Fruit fly (Drosophila melanogaster) whole organism, embryonic: Measurements from ENCODE around the gene ckd.

Experiments used
- Atf6 ChIP-seq: fragments of 200-800 bp; sonication (Bioruptor generic); IDR thresholded peaks from 2 replicates; pipeline ENCODE4 v1.3.6; 2022; ENCODE audit warnings: missing biosample characterization, missing genetic modification characterization
- CG10209 ChIP-seq: fragments of 200-800 bp; sonication (Bioruptor generic); optimal IDR thresholded peaks from 3 replicates; lab custom pipeline; 2017; ENCODE audit warnings: missing biosample characterization, mild to moderate bottlenecking, missing genetic modification characterization, missing genetic modification reagents
- CG10565 ChIP-seq: fragments of 200-800 bp; sonication (Bioruptor generic); optimal IDR thresholded peaks from 3 replicates; lab custom pipeline; 2016; ENCODE audit warnings: missing biosample characterization, mild to moderate bottlenecking, missing genetic modification characterization
- CG11560 ChIP-seq: fragments of 200-800 bp; sonication (Bioruptor generic); IDR thresholded peaks from 3 replicates; pipeline ENCODE4 v1.3.6; 2022; ENCODE audit warnings: missing biosample characterization, missing genetic modification characterization
- CG15514 ChIP-seq: fragments of 200-800 bp; sonication (Bioruptor generic); optimal IDR thresholded peaks from 3 replicates; lab custom pipeline; 2017; ENCODE audit warnings: missing biosample characterization, missing genetic modification characterization, mild to moderate bottlenecking, moderate library complexity, missing genetic modification reagents
- CG17385 ChIP-seq: fragments of 200-800 bp; sonication (Bioruptor generic); optimal IDR thresholded peaks from 3 replicates; lab custom pipeline; 2018; ENCODE audit warnings: missing biosample characterization, mild to moderate bottlenecking, missing genetic modification characterization
- CG18262 ChIP-seq: fragments of 200-800 bp; optimal IDR thresholded peaks from 3 replicates; lab custom pipeline; 2019; ENCODE audit warnings: missing biosample characterization, mild to moderate bottlenecking, missing genetic modification characterization, moderate library complexity
- CG2678 ChIP-seq: fragments of 200-800 bp; sonication (Bioruptor generic); optimal IDR thresholded peaks from 3 replicates; lab custom pipeline; 2019; ENCODE audit warnings: missing biosample characterization, mild to moderate bottlenecking, missing genetic modification characterization, moderate library complexity
- CG32532 ChIP-seq: fragments of 200-800 bp; sonication (Bioruptor generic); IDR thresholded peaks from 2 replicates; pipeline ENCODE4 v1.3.6; 2022; ENCODE audit warnings: missing biosample characterization, missing genetic modification characterization
- CG3281 ChIP-seq: fragments of 200-800 bp; sonication (Bioruptor generic); optimal IDR thresholded peaks from 3 replicates; lab custom pipeline; 2017; ENCODE audit warnings: missing biosample characterization, mild to moderate bottlenecking, missing genetic modification characterization
- CG43689 ChIP-seq: fragments of 200-800 bp; sonication (Bioruptor generic); IDR thresholded peaks from 2 replicates; pipeline ENCODE4 v1.3.6; 2022; ENCODE audit warnings: missing biosample characterization, missing genetic modification characterization
- CG7271 ChIP-seq: fragments of 200-800 bp; sonication (Bioruptor generic); optimal IDR thresholded peaks from 2 replicates; lab custom pipeline; 2018; ENCODE audit warnings: missing biosample characterization, mild to moderate bottlenecking, missing genetic modification characterization, moderate library complexity
- CG7357 ChIP-seq: fragments of 200-800 bp; sonication (Bioruptor generic); IDR thresholded peaks from 3 replicates; pipeline ENCODE4 v1.3.6; 2022; ENCODE audit warnings: missing biosample characterization, missing genetic modification characterization
- CG8359 ChIP-seq: fragments of 200-800 bp; sonication (Bioruptor generic); optimal IDR thresholded peaks from 2 replicates; lab custom pipeline; 2017; ENCODE audit warnings: missing biosample characterization, mild to moderate bottlenecking, missing genetic modification characterization, borderline replicate concordance
- CG9437 ChIP-seq: fragments of 200-800 bp; sonication (Bioruptor generic); optimal IDR thresholded peaks from 2 replicates; lab custom pipeline; 2018; ENCODE audit warnings: missing biosample characterization, mild to moderate bottlenecking, missing genetic modification characterization
- CrebB ChIP-seq: fragments of 200-800 bp; sonication (Bioruptor generic); optimal IDR thresholded peaks from 3 replicates; lab custom pipeline; 2018; ENCODE audit warnings: missing biosample characterization, mild to moderate bottlenecking, missing genetic modification characterization
- D19B ChIP-seq: fragments of 200-800 bp; sonication (Bioruptor generic); optimal IDR thresholded peaks from 2 replicates; lab custom pipeline; 2017; ENCODE audit warnings: missing biosample characterization, mild to moderate bottlenecking, missing genetic modification characterization
- Dek ChIP-seq: fragments of 200-800 bp; sonication (Bioruptor generic); optimal IDR thresholded peaks from 3 replicates; lab custom pipeline; 2019; ENCODE audit warnings: missing biosample characterization, mild to moderate bottlenecking, missing genetic modification characterization, moderate library complexity
- ERR ChIP-seq: fragments of 200-800 bp; sonication (Bioruptor generic); optimal IDR thresholded peaks from 2 replicates; lab custom pipeline; 2016; ENCODE audit warnings: missing biosample characterization, missing genetic modification characterization
- Fer3 ChIP-seq: fragments of 200-800 bp; sonication (Bioruptor generic); optimal IDR thresholded peaks from 2 replicates; lab custom pipeline; 2018; ENCODE audit warnings: missing biosample characterization, mild to moderate bottlenecking, missing genetic modification characterization, moderate library complexity
- H15 ChIP-seq: fragments of 200-800 bp; sonication (Bioruptor generic); IDR thresholded peaks from 3 replicates; pipeline ENCODE4 v1.3.6; 2022; ENCODE audit warnings: missing biosample characterization, missing genetic modification characterization
- HLHmδ ChIP-seq: fragments of 200-800 bp; sonication (Bioruptor generic); optimal IDR thresholded peaks from 2 replicates; lab custom pipeline; 2018; ENCODE audit warnings: missing biosample characterization, mild to moderate bottlenecking, missing genetic modification characterization, moderate library complexity
- HmgZ ChIP-seq: fragments of 200-800 bp; sonication (Bioruptor generic); optimal IDR thresholded peaks from 2 replicates; lab custom pipeline; 2018; ENCODE audit warnings: missing biosample characterization, mild to moderate bottlenecking, missing genetic modification characterization
- Mad ChIP-seq: fragments of 200-800 bp; sonication (Bioruptor generic); optimal IDR thresholded peaks from 2 replicates; lab custom pipeline; 2016; ENCODE audit warnings: missing biosample characterization, missing genetic modification characterization
- Optix ChIP-seq: fragments of 200-800 bp; sonication (Bioruptor generic); IDR thresholded peaks from 3 replicates; pipeline ENCODE4 v1.3.6; 2022; ENCODE audit warnings: missing biosample characterization, missing genetic modification characterization
- Sox102F ChIP-seq: fragments of 200-800 bp; sonication (Bioruptor generic); optimal IDR thresholded peaks from 2 replicates; lab custom pipeline; 2018; ENCODE audit warnings: missing biosample characterization, mild to moderate bottlenecking, missing genetic modification characterization, moderate library complexity
- Ssrp ChIP-seq: fragments of 200-800 bp; sonication (Bioruptor generic); optimal IDR thresholded peaks from 2 replicates; lab custom pipeline; 2018; ENCODE audit warnings: missing biosample characterization, mild to moderate bottlenecking, missing genetic modification characterization, moderate library complexity
- Xrp1 ChIP-seq: fragments of 200-800 bp; sonication (Bioruptor generic); IDR thresholded peaks from 2 replicates; pipeline ENCODE4 v1.3.6; 2022; ENCODE audit warnings: missing biosample characterization, missing genetic modification characterization
- ac ChIP-seq: fragments of 200-800 bp; sonication (Bioruptor generic); optimal IDR thresholded peaks from 3 replicates; lab custom pipeline; 2017; ENCODE audit warnings: missing biosample characterization, mild to moderate bottlenecking, missing genetic modification characterization
- crp ChIP-seq, 2 experiments: fragments of 200-800 bp; sonication (Bioruptor generic); optimal IDR thresholded peaks; 2 replicates in 1 of 2; 3 replicates in 1 of 2; lab custom pipeline; 2017; ENCODE audit warnings: missing biosample characterization in 2 of 2, missing genetic modification characterization in 2 of 2, mild to moderate bottlenecking in 1 of 2, moderate library complexity in 1 of 2
- dm ChIP-seq: fragments of 200-800 bp; sonication (Bioruptor generic); optimal IDR thresholded peaks from 3 replicates; lab custom pipeline; 2016; ENCODE audit warnings: missing biosample characterization, missing genetic modification characterization
- ems ChIP-seq: fragments of 200-800 bp; sonication (Bioruptor generic); optimal IDR thresholded peaks from 3 replicates; lab custom pipeline; 2016; ENCODE audit warnings: missing biosample characterization, missing genetic modification characterization
- eve ChIP-seq, 2 experiments: fragments of >200 bp; optimal IDR thresholded peaks; 2 replicates each; lab custom pipeline; 2017; ENCODE audit warnings: missing biosample characterization in 2 of 2, missing genetic modification characterization in 2 of 2
- ewg ChIP-seq: fragments of 200-800 bp; sonication (Bioruptor generic); optimal IDR thresholded peaks from 3 replicates; lab custom pipeline; 2017; ENCODE audit warnings: mild to moderate bottlenecking, missing biosample characterization, missing genetic modification reagents, missing genetic modification characterization
- fd102C ChIP-seq: fragments of 200-800 bp; sonication (Bioruptor generic); optimal IDR thresholded peaks from 2 replicates; lab custom pipeline; 2018; ENCODE audit warnings: missing biosample characterization, mild to moderate bottlenecking, missing genetic modification characterization, moderate library complexity
- hb ChIP-seq: fragments of 200-800 bp; sonication (Bioruptor generic); IDR thresholded peaks from 3 replicates; pipeline ENCODE4 v1.3.6; 2022; ENCODE audit warnings: missing biosample characterization, missing genetic modification characterization; ENCODE audit not compliant: partially characterized antibody
- kni ChIP-seq: fragments of 200-800 bp; sonication (Bioruptor generic); optimal IDR thresholded peaks from 3 replicates; lab custom pipeline; 2017; ENCODE audit warnings: mild to moderate bottlenecking, missing biosample characterization, missing genetic modification reagents, missing genetic modification characterization
- luna ChIP-seq: fragments of 200-800 bp; sonication (Bioruptor generic); optimal IDR thresholded peaks from 2 replicates; lab custom pipeline; 2016; ENCODE audit warnings: missing biosample characterization, missing genetic modification characterization
- nmo ChIP-seq: fragments of 200-800 bp; sonication (Bioruptor generic); optimal IDR thresholded peaks from 2 replicates; lab custom pipeline; 2018; ENCODE audit warnings: missing biosample characterization, mild to moderate bottlenecking, missing genetic modification characterization, moderate library complexity
- prd ChIP-seq, 3 experiments: fragments of >200 bp in 2 of 3; fragments of 200-800 bp in 1 of 3; sonication (Bioruptor generic) in 1 of 3; optimal IDR thresholded peaks in 2 of 3; IDR thresholded peaks in 1 of 3; 2 replicates in 2 of 3; 3 replicates in 1 of 3; pipeline versions ENCODE4 v1.3.6 to Lab custom; 2017 to 2022; ENCODE audit warnings: missing biosample characterization in 1 of 3, missing genetic modification characterization in 1 of 3
- pzg ChIP-seq: fragments of 200-800 bp; sonication (Bioruptor generic); optimal IDR thresholded peaks from 3 replicates; lab custom pipeline; 2018; ENCODE audit warnings: missing biosample characterization, mild to moderate bottlenecking, missing genetic modification characterization, moderate library complexity
- rib ChIP-seq: fragments of 200-800 bp; sonication (Bioruptor generic); IDR thresholded peaks from 2 replicates; pipeline ENCODE4 v1.3.6; 2022; ENCODE audit warnings: missing biosample characterization, missing genetic modification characterization
- scrt ChIP-seq: fragments of 200-800 bp; sonication (Bioruptor generic); optimal IDR thresholded peaks from 2 replicates; lab custom pipeline; 2018; ENCODE audit warnings: missing biosample characterization, mild to moderate bottlenecking, missing genetic modification characterization, moderate library complexity
- sna ChIP-seq: fragments of 200-800 bp; sonication (Bioruptor generic); IDR thresholded peaks from 2 replicates; pipeline ENCODE4 v1.3.6; 2022; ENCODE audit warnings: missing biosample characterization, missing genetic modification characterization; ENCODE audit not compliant: partially characterized antibody
- sob ChIP-seq: fragments of 200-800 bp; sonication (Bioruptor generic); IDR thresholded peaks from 2 replicates; pipeline ENCODE4 v1.3.6; 2022; ENCODE audit warnings: missing biosample characterization, missing genetic modification characterization
- stc ChIP-seq: fragments of 200-800 bp; sonication (Bioruptor generic); IDR thresholded peaks from 2 replicates; pipeline ENCODE4 v1.3.6; 2022; ENCODE audit warnings: missing biosample characterization, missing genetic modification characterization
- tin ChIP-seq: fragments of 200-800 bp; sonication (Bioruptor generic); optimal IDR thresholded peaks from 3 replicates; lab custom pipeline; 2016; ENCODE audit warnings: missing biosample characterization, missing genetic modification characterization
- unpg ChIP-seq: fragments of 200-800 bp; sonication (Bioruptor generic); optimal IDR thresholded peaks from 3 replicates; lab custom pipeline; 2018; ENCODE audit warnings: missing biosample characterization, mild to moderate bottlenecking, missing genetic modification characterization, moderate library complexity
- wek ChIP-seq: fragments of 200-800 bp; sonication (Bioruptor generic); optimal IDR thresholded peaks from 3 replicates; lab custom pipeline; 2018; ENCODE audit warnings: missing biosample characterization, mild to moderate bottlenecking, missing genetic modification characterization, moderate library complexity
- wor ChIP-seq: fragments of 200-800 bp; sonication (Bioruptor generic); IDR thresholded peaks from 2 replicates; pipeline ENCODE4 v1.3.6; 2022; ENCODE audit warnings: missing biosample characterization, missing genetic modification characterization

The ckd gene

DNA sequence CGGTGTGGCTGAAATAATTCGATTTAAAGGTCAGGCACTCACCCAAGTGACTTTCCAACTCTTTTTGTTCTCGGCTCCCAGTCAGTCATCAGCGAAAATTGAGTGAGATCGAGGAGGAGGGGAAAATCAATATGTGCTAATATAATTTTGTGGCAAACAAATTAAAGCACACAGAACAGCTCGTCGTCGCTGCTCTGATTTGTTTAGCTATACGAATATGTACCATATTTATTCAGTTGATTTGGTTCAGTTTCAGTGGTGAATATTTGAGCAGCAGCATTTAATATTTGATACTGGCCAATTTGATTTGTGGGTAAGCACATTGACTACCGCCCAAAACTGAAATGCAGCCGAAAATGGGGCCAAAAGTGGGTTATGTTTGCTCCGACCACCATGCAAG is 47.8 kb downstream of the ckd start (continued):
- TF ChIP-seq ewg (GFP tag; lab: Kevin White, UChicago) (no peak), scrt (no peak), CG18262 (tag; lab: Kevin White, UChicago) (peak; percentile 23), dm (no peak), CG9437 (GFP tag; lab: Kevin White, UChicago) (no peak), ems (GFP tag; lab: Kevin White, UChicago) (peak; percentile 12), CG2678 (tag; lab: Kevin White, UChicago) (peak; percentile 60), hb (GFP tag; lab: Robert Waterston, UW) (no peak), tin (GFP tag; lab: Kevin White, UChicago) (no peak), HLHmδ (GFP tag; lab: Kevin White, UChicago) (no peak), CG7357 (GFP tag; lab: Robert Waterston, UW) (no peak), crp (GFP tag; optimal IDR thresholded peaks at IDR 0.05; lab: Kevin White, UChicago) (no peak), CG17385 (no peak), Mad (no peak), CG10209 (GFP tag; lab: Kevin White, UChicago) (peak; percentile 74), kni (no peak), stc (GFP tag; lab: Robert Waterston, UW) (no peak), CG10565 (GFP tag; lab: Kevin White, UChicago) (no peak), wor (GFP tag; lab: Robert Waterston, UW) (no peak), CG3281 (GFP tag; lab: Kevin White, UChicago) (peak; percentile 55), prd (optimal IDR thresholded peaks at IDR 0.05; lab: Kevin White, UChicago) (no peak), prd (GFP tag; IDR thresholded peaks at IDR 0.05; lab: Robert Waterston, UW) (no peak), luna (GFP tag; lab: Kevin White, UChicago) (no peak), CG11560 (tag; lab: Robert Waterston, UW) (no peak), CrebB (tag; lab: Kevin White, UChicago) (peak; percentile 30), D19B (GFP tag; lab: Kevin White, UChicago) (no peak), Atf6 (peak; percentile 24; the same call in 1 of the 2 replicates), Dek (tag; lab: Kevin White, UChicago) (no peak), fd102C (GFP tag; lab: Kevin White, UChicago) (no peak), ac (GFP tag; lab: Kevin White, UChicago) (no peak), sob (GFP tag; lab: Robert Waterston, UW) (peak; percentile 22; the same call in 1 of the 2 replicates), HmgZ (tag; lab: Kevin White, UChicago) (peak; percentile 28), wek (GFP tag; lab: Kevin White, UChicago) (no peak), CG7271 (tag; lab: Kevin White, UChicago) (no peak), eve (GFP tag; optimal IDR thresholded peaks at IDR 0.05; lab: Kevin White, UChicago) (no peak), Fer3 (tag; lab: Kevin White, UChicago) (no peak), Optix (GFP tag; lab: Robert Waterston, UW) (no peak), nmo (GFP tag; lab: Kevin White, UChicago) (peak; percentile 8), CG8359 (GFP tag; lab: Kevin White, UChicago) (peak; percentile 49), sna (GFP tag; lab: Robert Waterston, UW) (no peak), Sox102F (GFP tag; lab: Kevin White, UChicago) (peak; percentile 23), Xrp1 (GFP tag; lab: Robert Waterston, UW) (peak; percentile 46; the same call in 1 of the 2 replicates), rib (GFP tag; lab: Robert Waterston, UW) (no peak), CG32532 (GFP tag; lab: Robert Waterston, UW) (no peak), CG43689 (GFP tag; lab: Robert Waterston, UW) (no peak), ERR (peak; percentile 6), pzg (GFP tag; lab: Kevin White, UChicago) (no peak), CG15514 (GFP tag; lab: Kevin White, UChicago) (peak; percentile 41), Ssrp (tag; lab: Kevin White, UChicago) (no peak), unpg (GFP tag; lab: Kevin White, UChicago) (peak; percentile 37), H15 (GFP tag; lab: Robert Waterston, UW) (no peak)
